Fruit fly (Drosophila melanogaster): ENCODE results near the gene CG4213.

DNA sequence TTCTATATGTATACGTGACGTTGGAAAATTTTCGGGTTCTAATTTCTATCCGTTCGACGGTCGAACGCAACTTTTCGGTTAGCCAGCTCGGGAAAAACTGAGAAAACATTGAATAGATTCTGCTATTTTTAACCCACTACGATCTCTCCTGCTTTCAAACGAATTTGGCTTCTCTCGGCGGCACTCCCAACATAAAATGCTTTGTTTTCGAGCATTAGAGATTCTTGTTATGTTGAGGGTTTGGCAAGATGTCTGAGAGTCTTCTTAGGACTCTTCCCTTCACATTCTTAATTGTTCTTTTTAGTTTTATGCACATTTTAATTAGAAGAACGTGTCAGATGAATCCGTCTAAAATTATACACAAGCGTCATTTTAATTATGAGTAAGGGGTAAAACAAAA, at the start of gene CG4213:
- TF ChIP-seq tj (GFP tag; optimal IDR thresholded peaks at IDR 0.05) (no peak), Hr96 (GFP tag; optimal IDR thresholded peaks at IDR 0.05) (no peak), pad (GFP tag; optimal IDR thresholded peaks at IDR 0.05) (no peak), cic (GFP tag; optimal IDR thresholded peaks at IDR 0.05) (no peak), CG5204 (GFP tag; optimal IDR thresholded peaks at IDR 0.05) (no peak), toe (GFP tag; optimal IDR thresholded peaks at IDR 0.05) (no peak)
